Worm (Caenorhabditis elegans) whole organism, young adult: ENCODE measurements around the gene fbxb-103.

Source experiments
- B0261.1 ChIP-seq: sonication (generic microtip); optimal IDR thresholded peaks from 2 replicates; lab custom pipeline; 2016; ENCODE audit warnings: mild to moderate bottlenecking, missing genetic modification characterization, moderate library complexity, missing compliant biosample characterization
- B0336.3 ChIP-seq: fragments of 200-800 bp; sonication (Bioruptor generic); IDR thresholded peaks from 2 replicates; pipeline ENCODE4 v1.3.6; 2022; ENCODE audit warnings: missing genetic modification characterization, missing compliant biosample characterization
- D2030.7 ChIP-seq: fragments of 200-800 bp; sonication (Bioruptor generic); IDR thresholded peaks from 2 replicates; pipeline ENCODE4 v1.3.6; 2022; ENCODE audit warnings: missing genetic modification reagents, missing genetic modification characterization, missing compliant biosample characterization
- F33H1.4 ChIP-seq: fragments of 200-800 bp; sonication (Bioruptor generic); IDR thresholded peaks from 2 replicates; pipeline ENCODE4 v1.3.6; 2022; ENCODE audit warnings: missing genetic modification reagents, missing genetic modification characterization, missing compliant biosample characterization
- F49E8.2 ChIP-seq: sonication (generic microtip); optimal IDR thresholded peaks from 3 replicates; lab custom pipeline; 2017; ENCODE audit warnings: missing genetic modification characterization, mild to moderate bottlenecking, missing compliant biosample characterization, antibody characterized with exemption, moderate library complexity; ENCODE audit not compliant: insufficient read depth
- F52B5.7 ChIP-seq: sonication (generic microtip); optimal IDR thresholded peaks from 2 replicates; lab custom pipeline; 2016; ENCODE audit warnings: mild to moderate bottlenecking, missing genetic modification characterization, missing compliant biosample characterization
- F55B11.4 ChIP-seq: sonication (generic microtip); optimal IDR thresholded peaks from 2 replicates; lab custom pipeline; 2016; ENCODE audit warnings: missing compliant biosample characterization, missing genetic modification characterization, borderline replicate concordance; ENCODE audit not compliant: insufficient read depth
- K12H6.12 ChIP-seq: fragments of 200-800 bp; sonication (Bioruptor generic); optimal IDR thresholded peaks from 2 replicates; lab custom pipeline; 2018; ENCODE audit warnings: mild to moderate bottlenecking, missing genetic modification characterization, missing compliant biosample characterization
- Y56A3A.18 ChIP-seq: fragments of 200-800 bp; sonication (Bioruptor generic); IDR thresholded peaks from 2 replicates; pipeline ENCODE4 v1.3.6; 2022; ENCODE audit warnings: missing genetic modification reagents, missing genetic modification characterization, missing compliant biosample characterization
- ZK185.1 ChIP-seq: sonication (generic microtip); optimal IDR thresholded peaks from 2 replicates; lab custom pipeline; 2016; ENCODE audit warnings: mild to moderate bottlenecking, missing genetic modification characterization, missing compliant biosample characterization; ENCODE audit not compliant: poor library complexity, severe bottlenecking
- atf-7 ChIP-seq: sonication (generic microtip); optimal IDR thresholded peaks from 2 replicates; lab custom pipeline; 2017; ENCODE audit warnings: mild to moderate bottlenecking, missing genetic modification characterization, missing compliant biosample characterization
- cebp-2 ChIP-seq: fragments of 200-800 bp; sonication (Bioruptor generic); IDR thresholded peaks from 2 replicates; pipeline ENCODE4 v1.3.6; 2022; ENCODE audit warnings: missing genetic modification characterization, missing compliant biosample characterization
- ceh-40 ChIP-seq: fragments of 200-800 bp; sonication (Bioruptor generic); IDR thresholded peaks from 2 replicates; pipeline ENCODE4 v1.3.6; 2022; ENCODE audit warnings: missing genetic modification characterization, missing compliant biosample characterization
- ceh-91 ChIP-seq: fragments of 200-800 bp; sonication (Bioruptor generic); IDR thresholded peaks from 2 replicates; pipeline ENCODE4 v1.3.6; 2022; ENCODE audit warnings: missing genetic modification reagents, missing genetic modification characterization, missing compliant biosample characterization
- die-1 ChIP-seq: sonication (generic microtip); optimal IDR thresholded peaks from 2 replicates; lab custom pipeline; 2016; ENCODE audit warnings: missing genotype, mild to moderate bottlenecking, missing genetic modification characterization, missing compliant biosample characterization
- dpl-1 ChIP-seq: fragments of 150-350 bp; optimal IDR thresholded peaks from 2 replicates; lab custom pipeline; 2014; ENCODE audit warnings: missing biosample characterization, missing genetic modification reagents, missing genetic modification characterization
- efl-1 ChIP-seq: fragments of 150-350 bp; optimal IDR thresholded peaks from 2 replicates; lab custom pipeline; 2014; ENCODE audit warnings: missing biosample characterization, missing genetic modification reagents, missing genetic modification characterization
- egl-18 ChIP-seq: fragments of 200-800 bp; sonication (Bioruptor generic); IDR thresholded peaks from 2 replicates; pipeline ENCODE4 v1.3.6; 2022; ENCODE audit warnings: missing genetic modification reagents, missing genetic modification characterization, missing compliant biosample characterization
- egl-44 ChIP-seq: fragments of 200-800 bp; sonication (Bioruptor generic); IDR thresholded peaks from 2 replicates; pipeline ENCODE4 v1.3.6; 2022; ENCODE audit warnings: missing genetic modification reagents, missing genetic modification characterization, missing compliant biosample characterization
- ekl-4 ChIP-seq: fragments of 200-800 bp; sonication (Bioruptor generic); IDR thresholded peaks from 2 replicates; pipeline ENCODE4 v1.3.6; 2022; ENCODE audit warnings: missing genetic modification reagents, missing genetic modification characterization, missing compliant biosample characterization
- him-1 ChIP-seq: sonication (generic microtip); optimal IDR thresholded peaks from 2 replicates; lab custom pipeline; 2016; ENCODE audit warnings: missing genotype, missing genetic modification reagents, missing genetic modification characterization, missing compliant biosample characterization
- hlh-26 ChIP-seq: fragments of 200-800 bp; sonication (Bioruptor generic); conservative IDR thresholded peaks from 2 replicates; pipeline ENCODE4 v1.3.6; 2022; ENCODE audit warnings: missing genetic modification reagents, missing genetic modification characterization, missing compliant biosample characterization
- hmg-20 ChIP-seq: fragments of 200-800 bp; sonication (Bioruptor generic); IDR thresholded peaks from 2 replicates; pipeline ENCODE4 v1.3.6; 2022; ENCODE audit warnings: missing genetic modification reagents, missing genetic modification characterization, missing compliant biosample characterization
- hrde-1 ChIP-seq: sonication (generic microtip); optimal IDR thresholded peaks from 2 replicates; lab custom pipeline; 2016; ENCODE audit warnings: missing genetic modification characterization, mild to moderate bottlenecking, missing compliant biosample characterization, moderate library complexity, missing genotype, missing genetic modification reagents, borderline replicate concordance
- hsf-1 ChIP-seq: fragments of 200-800 bp; sonication (Bioruptor generic); IDR thresholded peaks from 2 replicates; pipeline ENCODE4 v1.3.6; 2022; ENCODE audit warnings: missing genetic modification reagents, missing genetic modification characterization, missing compliant biosample characterization
- lin-40 ChIP-seq: sonication (generic microtip); optimal IDR thresholded peaks from 2 replicates; lab custom pipeline; 2016; ENCODE audit warnings: missing genetic modification characterization, mild to moderate bottlenecking, missing compliant biosample characterization, missing genotype, missing genetic modification reagents
- lin-54 ChIP-seq: fragments of 200-800 bp; sonication (Bioruptor generic); optimal IDR thresholded peaks from 2 replicates; lab custom pipeline; 2018; ENCODE audit warnings: mild to moderate bottlenecking, missing genetic modification characterization, missing compliant biosample characterization
- lsl-1 ChIP-seq: fragments of 200-800 bp; sonication (Bioruptor generic); optimal IDR thresholded peaks from 2 replicates; lab custom pipeline; 2018; ENCODE audit warnings: mild to moderate bottlenecking, missing genetic modification characterization, moderate library complexity, missing compliant biosample characterization
- madf-3 ChIP-seq: fragments of 200-800 bp; sonication (Bioruptor generic); IDR thresholded peaks from 2 replicates; pipeline ENCODE4 v1.3.6; 2022; ENCODE audit warnings: missing genetic modification reagents, missing genetic modification characterization, missing compliant biosample characterization
- madf-6 ChIP-seq: fragments of 200-800 bp; sonication (Bioruptor generic); IDR thresholded peaks from 2 replicates; pipeline ENCODE4 v1.3.6; 2022; ENCODE audit warnings: missing genetic modification reagents, missing genetic modification characterization, missing compliant biosample characterization
- madf-8 ChIP-seq: fragments of 200-800 bp; sonication (Bioruptor generic); conservative IDR thresholded peaks from 2 replicates; pipeline ENCODE4 v1.3.6; 2022; ENCODE audit warnings: missing genetic modification reagents, missing genetic modification characterization, missing compliant biosample characterization
- mel-28 ChIP-seq: sonication (generic microtip); optimal IDR thresholded peaks from 2 replicates; lab custom pipeline; 2016; ENCODE audit warnings: borderline replicate concordance, mild to moderate bottlenecking, missing genetic modification characterization, missing compliant biosample characterization
- snpc-3.4 ChIP-seq: sonication (generic microtip); optimal IDR thresholded peaks from 2 replicates; lab custom pipeline; 2017; ENCODE audit warnings: missing genetic modification characterization, mild to moderate bottlenecking, missing compliant biosample characterization, antibody characterized with exemption, moderate library complexity, missing genotype, missing genetic modification reagents
- sptf-2 ChIP-seq: fragments of 200-800 bp; sonication (Bioruptor generic); optimal IDR thresholded peaks from 2 replicates; lab custom pipeline; 2018; ENCODE audit warnings: mild to moderate bottlenecking, missing genetic modification characterization, missing compliant biosample characterization
- tbp1 ChIP-seq: fragments of 200-800 bp; sonication (Bioruptor generic); optimal IDR thresholded peaks from 2 replicates; lab custom pipeline; 2018; ENCODE audit warnings: mild to moderate bottlenecking, missing genetic modification characterization, missing compliant biosample characterization
- unc-130 ChIP-seq: sonication (generic microtip); optimal IDR thresholded peaks from 2 replicates; lab custom pipeline; 2016; ENCODE audit warnings: missing genetic modification reagents, missing genetic modification characterization, missing compliant biosample characterization
- xnd-1 ChIP-seq: sonication (generic microtip); optimal IDR thresholded peaks from 2 replicates; lab custom pipeline; 2016; ENCODE audit warnings: missing genotype, missing genetic modification reagents, missing genetic modification characterization, missing compliant biosample characterization
- ztf-28 ChIP-seq: fragments of 200-800 bp; sonication (Bioruptor generic); IDR thresholded peaks from 2 replicates; pipeline ENCODE4 v1.3.6; 2022; ENCODE audit warnings: missing genetic modification reagents, missing genetic modification characterization, missing compliant biosample characterization

Gene fbxb-103

ce11 chrII:3935098-3935497 lies 28.2 kb downstream of the fbxb-103 start:
- TF ChIP-seq hrde-1 (tag; lab: Kevin White, UChicago) (no peak), F55B11.4 (tag; lab: Kevin White, UChicago) (no peak), unc-130 (no peak), K12H6.12 (tag; lab: Kevin White, UChicago) (no peak), atf-7 (tag; lab: Kevin White, UChicago) (no peak), B0336.3 (0 out of 2 replicates have a peak, but pooled peaks have one; percentile 27), egl-44 (GFP tag; lab: Robert Waterston, UW) (no peak), ekl-4 (0 out of 2 replicates have a peak, but pooled peaks have one; percentile 19), lin-54 (GFP tag; lab: Kevin White, UChicago) (peak; percentile 2), ZK185.1 (tag; lab: Kevin White, UChicago) (no peak), hlh-26 (GFP tag; lab: Robert Waterston, UW) (no peak), ztf-28 (no peak), ceh-40 (GFP tag; lab: Robert Waterston, UW) (no peak), egl-18 (GFP tag; lab: Robert Waterston, UW) (no peak), F52B5.7 (no peak), madf-6 (GFP tag; lab: Robert Waterston, UW) (peak; percentile 51; the same call in 1 of the 2 replicates), cebp-2 (GFP tag; lab: Robert Waterston, UW) (no peak), dpl-1 (GFP tag; lab: Kevin White, UChicago) (no peak), madf-3 (peak; percentile 71; the same call in 1 of the 2 replicates), F49E8.2 (no peak)

ce11 chrII:3935990-3936389 lies 29.1 kb downstream of the fbxb-103 start:
- TF ChIP-seq hmg-20 (GFP tag; lab: Robert Waterston, UW) (no peak), F33H1.4 (GFP tag; lab: Robert Waterston, UW) (peak; percentile 62), sptf-2 (GFP tag; lab: Kevin White, UChicago) (no peak), lin-40 (tag; lab: Kevin White, UChicago) (no peak), hsf-1 (GFP tag; lab: Robert Waterston, UW) (peak; percentile 69; the same call in 1 of the 2 replicates), dpl-1 (GFP tag; lab: Kevin White, UChicago) (peak; percentile 33), efl-1 (GFP tag; lab: Kevin White, UChicago) (peak; percentile 82), mel-28 (tag; lab: Kevin White, UChicago) (no peak), xnd-1 (tag; lab: Kevin White, UChicago) (peak; percentile 62), lsl-1 (GFP tag; lab: Kevin White, UChicago) (peak; percentile 46), tbp1 (GFP tag; lab: Kevin White, UChicago) (no peak), B0261.1 (tag; lab: Kevin White, UChicago) (no peak), die-1 (no peak), D2030.7 (GFP tag; lab: Robert Waterston, UW) (peak; percentile 49), ceh-91 (peak; percentile 67; the same call in 1 of the 2 replicates), snpc-3.4 (tag; lab: Kevin White, UChicago) (peak; percentile 31), madf-8 (GFP tag; lab: Robert Waterston, UW) (peak; percentile 82), him-1 (peak; percentile 26), hrde-1 (tag; lab: Kevin White, UChicago) (peak; percentile 33), madf-6 (GFP tag; lab: Robert Waterston, UW) (peak; percentile 77), Y56A3A.18 (GFP tag; lab: Robert Waterston, UW) (no peak)
